Fruit fly (Drosophila melanogaster) whole organism, embryonic: Measurements from ENCODE around the gene shd.

Source experiments
- ATbp ChIP-seq: fragments of 200-800 bp; sonication (Bioruptor generic); optimal IDR thresholded peaks from 2 replicates; lab custom pipeline; 2017; ENCODE audit warnings: missing biosample characterization, mild to moderate bottlenecking, missing genetic modification characterization, missing genetic modification reagents
- Ada2b ChIP-seq: fragments of 200-800 bp; sonication (Bioruptor generic); IDR thresholded peaks from 2 replicates; pipeline ENCODE4 v1.3.6; 2022; ENCODE audit warnings: missing biosample characterization, missing genetic modification characterization
- Aef1 ChIP-seq: fragments of 200-800 bp; sonication (Bioruptor generic); IDR thresholded peaks from 3 replicates; pipeline ENCODE4 v1.3.6; 2022; ENCODE audit warnings: missing biosample characterization, missing genetic modification characterization
- BtbVII ChIP-seq: fragments of 200-800 bp; sonication (Bioruptor generic); optimal IDR thresholded peaks from 3 replicates; lab custom pipeline; 2017; ENCODE audit warnings: missing biosample characterization, mild to moderate bottlenecking, missing genetic modification characterization
- CG10366 ChIP-seq: fragments of 200-800 bp; sonication (Bioruptor generic); IDR thresholded peaks from 2 replicates; pipeline ENCODE4 v1.3.6; 2022; ENCODE audit warnings: missing biosample characterization, missing genetic modification characterization
- CG11504 ChIP-seq: fragments of 200-800 bp; sonication (Bioruptor generic); optimal IDR thresholded peaks from 3 replicates; lab custom pipeline; 2019; ENCODE audit warnings: missing biosample characterization, mild to moderate bottlenecking, missing genetic modification characterization, moderate library complexity
- CG11723 ChIP-seq: fragments of 200-800 bp; sonication (Bioruptor generic); optimal IDR thresholded peaks from 2 replicates; lab custom pipeline; 2017; ENCODE audit warnings: missing biosample characterization, mild to moderate bottlenecking, missing genetic modification characterization
- CG12071 ChIP-seq: fragments of 200-800 bp; sonication (Bioruptor generic); optimal IDR thresholded peaks from 3 replicates; lab custom pipeline; 2018; ENCODE audit warnings: missing biosample characterization, mild to moderate bottlenecking, missing genetic modification characterization
- CG12299 ChIP-seq: fragments of 200-800 bp; sonication (Bioruptor generic); optimal IDR thresholded peaks from 2 replicates; lab custom pipeline; 2018; ENCODE audit warnings: missing biosample characterization, mild to moderate bottlenecking, missing genetic modification characterization
- CG12942 ChIP-seq: fragments of 200-800 bp; sonication (Bioruptor generic); optimal IDR thresholded peaks from 3 replicates; lab custom pipeline; 2016; ENCODE audit warnings: missing biosample characterization, missing genetic modification characterization
- CG13287 ChIP-seq: fragments of 200-800 bp; sonication (Bioruptor generic); IDR thresholded peaks from 2 replicates; pipeline ENCODE4 v1.3.6; 2022; ENCODE audit warnings: missing biosample characterization, missing genetic modification characterization; ENCODE audit not compliant: partially characterized antibody
- CG14014 ChIP-seq: fragments of 200-800 bp; sonication (Bioruptor generic); IDR thresholded peaks from 2 replicates; pipeline ENCODE4 v1.3.6; 2022; ENCODE audit warnings: missing biosample characterization, missing genetic modification characterization
- CG15514 ChIP-seq: fragments of 200-800 bp; sonication (Bioruptor generic); optimal IDR thresholded peaks from 3 replicates; lab custom pipeline; 2017; ENCODE audit warnings: missing biosample characterization, missing genetic modification characterization, mild to moderate bottlenecking, moderate library complexity, missing genetic modification reagents
- CG1602 ChIP-seq: fragments of 200-800 bp; sonication (Bioruptor generic); optimal IDR thresholded peaks from 3 replicates; lab custom pipeline; 2016; ENCODE audit warnings: missing biosample characterization, missing genetic modification characterization
- CG2120 ChIP-seq: fragments of 200-800 bp; sonication (Bioruptor generic); optimal IDR thresholded peaks from 3 replicates; lab custom pipeline; 2016; ENCODE audit warnings: missing biosample characterization, missing genetic modification characterization
- CG3838 ChIP-seq: fragments of 200-800 bp; sonication (Bioruptor generic); optimal IDR thresholded peaks from 3 replicates; lab custom pipeline; 2016; ENCODE audit warnings: missing biosample characterization, missing genetic modification characterization
- CG6813 ChIP-seq: fragments of 200-800 bp; sonication (Bioruptor generic); optimal IDR thresholded peaks from 2 replicates; lab custom pipeline; 2017; ENCODE audit warnings: missing biosample characterization, missing genetic modification characterization, mild to moderate bottlenecking, moderate library complexity, missing genetic modification reagents
- CG7556 ChIP-seq: fragments of 200-800 bp; sonication (Bioruptor generic); optimal IDR thresholded peaks from 2 replicates; lab custom pipeline; 2017; ENCODE audit warnings: missing biosample characterization, mild to moderate bottlenecking, missing genetic modification characterization
- CG9876 ChIP-seq: fragments of 200-800 bp; sonication (Bioruptor generic); optimal IDR thresholded peaks from 2 replicates; lab custom pipeline; 2016; ENCODE audit warnings: missing biosample characterization, missing genetic modification characterization
- CTCF ChIP-seq: fragments of 200-800 bp; sonication (Bioruptor generic); optimal IDR thresholded peaks from 2 replicates; lab custom pipeline; 2017; ENCODE audit warnings: missing biosample characterization, mild to moderate bottlenecking, missing genetic modification characterization, moderate library complexity
- Dip3 ChIP-seq: fragments of 200-800 bp; sonication (Bioruptor generic); optimal IDR thresholded peaks from 3 replicates; lab custom pipeline; 2016; ENCODE audit warnings: missing biosample characterization, missing genetic modification characterization
- Doc3 ChIP-seq: fragments of 200-800 bp; sonication (Bioruptor generic); IDR thresholded peaks from 3 replicates; pipeline ENCODE4 v1.3.6; 2022; ENCODE audit warnings: missing biosample characterization, missing genetic modification characterization; ENCODE audit not compliant: partially characterized antibody
- H15 ChIP-seq: fragments of 200-800 bp; sonication (Bioruptor generic); IDR thresholded peaks from 3 replicates; pipeline ENCODE4 v1.3.6; 2022; ENCODE audit warnings: missing biosample characterization, missing genetic modification characterization
- Hr3 ChIP-seq: fragments of 200-800 bp; sonication (Bioruptor generic); optimal IDR thresholded peaks from 3 replicates; lab custom pipeline; 2016; ENCODE audit warnings: missing biosample characterization, missing genetic modification characterization
- Meics ChIP-seq: fragments of 200-800 bp; sonication (Bioruptor generic); optimal IDR thresholded peaks from 2 replicates; lab custom pipeline; 2017; ENCODE audit warnings: missing biosample characterization, mild to moderate bottlenecking, missing genetic modification characterization
- Oli ChIP-seq: fragments of 200-800 bp; sonication (Bioruptor generic); optimal IDR thresholded peaks from 2 replicates; lab custom pipeline; 2018; ENCODE audit warnings: missing biosample characterization, mild to moderate bottlenecking, missing genetic modification characterization, moderate library complexity
- Ptx1 ChIP-seq: fragments of 200-800 bp; sonication (Bioruptor generic); IDR thresholded peaks from 2 replicates; pipeline ENCODE4 v1.3.6; 2022; ENCODE audit warnings: missing biosample characterization, missing genetic modification characterization
- Trl ChIP-seq, 3 experiments: fragments of >200 bp in 2 of 3; fragments of 200-800 bp in 1 of 3; sonication (Bioruptor generic) in 1 of 3; optimal IDR thresholded peaks; 2 replicates in 1 of 3; 3 replicates in 2 of 3; lab custom pipeline; 2016 to 2017; ENCODE audit warnings: missing biosample characterization in 1 of 3, missing genetic modification characterization in 1 of 3
- ara ChIP-seq: fragments of 200-800 bp; sonication (Bioruptor generic); IDR thresholded peaks from 2 replicates; pipeline ENCODE4 v1.3.6; 2022; ENCODE audit warnings: missing biosample characterization, missing genetic modification characterization
- cato ChIP-seq: fragments of 200-800 bp; sonication (Bioruptor generic); optimal IDR thresholded peaks from 2 replicates; lab custom pipeline; 2016; ENCODE audit warnings: missing biosample characterization, missing genetic modification characterization, borderline replicate concordance
- chinmo ChIP-seq: fragments of 200-800 bp; sonication (Bioruptor generic); IDR thresholded peaks from 4 replicates; pipeline ENCODE4 v1.3.6; 2022; ENCODE audit warnings: missing biosample characterization, missing genetic modification characterization; ENCODE audit not compliant: partially characterized antibody
- ci ChIP-seq: fragments of 200-800 bp; sonication (Bioruptor generic); IDR thresholded peaks from 3 replicates; pipeline ENCODE4 v1.3.6; 2022; ENCODE audit warnings: missing biosample characterization, missing genetic modification characterization
- dimm ChIP-seq: fragments of 200-800 bp; sonication (Bioruptor generic); IDR thresholded peaks from 2 replicates; pipeline ENCODE4 v1.3.6; 2022; ENCODE audit warnings: missing biosample characterization, missing genetic modification characterization
- en ChIP-seq: fragments of 200-800 bp; sonication (Bioruptor generic); optimal IDR thresholded peaks from 2 replicates; lab custom pipeline; 2016; ENCODE audit warnings: missing biosample characterization, missing genetic modification characterization
- gfzf ChIP-seq: fragments of 200-800 bp; sonication (Bioruptor generic); optimal IDR thresholded peaks from 2 replicates; lab custom pipeline; 2016; ENCODE audit warnings: missing biosample characterization, mild to moderate bottlenecking, missing genetic modification characterization, moderate library complexity
- gro ChIP-seq: fragments of 200-800 bp; sonication (Bioruptor generic); optimal IDR thresholded peaks from 2 replicates; lab custom pipeline; 2016; ENCODE audit warnings: missing biosample characterization, missing genetic modification characterization
- her ChIP-seq: fragments of 200-800 bp; sonication (Bioruptor generic); optimal IDR thresholded peaks from 2 replicates; lab custom pipeline; 2016; ENCODE audit warnings: missing biosample characterization, missing genetic modification characterization
- hth ChIP-seq: fragments of >200 bp; optimal IDR thresholded peaks from 2 replicates; lab custom pipeline; 2017; ENCODE audit warnings: inconsistent platforms
- jumu ChIP-seq: fragments of 200-800 bp; sonication (Bioruptor generic); optimal IDR thresholded peaks from 3 replicates; lab custom pipeline; 2016; ENCODE audit warnings: missing biosample characterization, missing genetic modification characterization
- lab ChIP-seq: fragments of 200-800 bp; sonication (Bioruptor generic); optimal IDR thresholded peaks from 3 replicates; lab custom pipeline; 2017; ENCODE audit warnings: missing biosample characterization, missing genetic modification characterization, mild to moderate bottlenecking, moderate library complexity, missing genetic modification reagents
- lbe ChIP-seq: fragments of 200-800 bp; sonication (Bioruptor generic); optimal IDR thresholded peaks from 2 replicates; lab custom pipeline; 2016; ENCODE audit warnings: missing biosample characterization, mild to moderate bottlenecking, missing genetic modification characterization
- maf-S ChIP-seq: fragments of 200-800 bp; sonication (Bioruptor generic); optimal IDR thresholded peaks from 2 replicates; lab custom pipeline; 2016; ENCODE audit warnings: missing biosample characterization, missing genetic modification characterization
- nerfin-1 ChIP-seq: fragments of 200-800 bp; sonication (Bioruptor generic); optimal IDR thresholded peaks from 3 replicates; lab custom pipeline; 2019; ENCODE audit warnings: missing biosample characterization, mild to moderate bottlenecking, missing genetic modification characterization, moderate library complexity
- pita ChIP-seq: fragments of 200-800 bp; sonication (Bioruptor generic); optimal IDR thresholded peaks from 2 replicates; lab custom pipeline; 2017; ENCODE audit warnings: missing biosample characterization, mild to moderate bottlenecking, missing genetic modification characterization
- pnt ChIP-seq: fragments of 200-800 bp; sonication (Bioruptor generic); optimal IDR thresholded peaks from 3 replicates; lab custom pipeline; 2016; ENCODE audit warnings: missing biosample characterization, missing genetic modification characterization
- sens-2 ChIP-seq: fragments of 200-800 bp; sonication (Bioruptor generic); IDR thresholded peaks from 2 replicates; pipeline ENCODE4 v1.3.6; 2022; ENCODE audit warnings: missing biosample characterization, missing genetic modification characterization
- sob ChIP-seq: fragments of 200-800 bp; sonication (Bioruptor generic); IDR thresholded peaks from 2 replicates; pipeline ENCODE4 v1.3.6; 2022; ENCODE audit warnings: missing biosample characterization, missing genetic modification characterization
- vnd ChIP-seq: fragments of 200-800 bp; sonication (Bioruptor generic); IDR thresholded peaks from 3 replicates; pipeline ENCODE4 v1.3.6; 2022; ENCODE audit warnings: missing biosample characterization, missing genetic modification characterization; ENCODE audit not compliant: partially characterized antibody
- yki ChIP-seq: fragments of >200 bp; optimal IDR thresholded peaks from 3 replicates; lab custom pipeline; 2018
- z ChIP-seq: fragments of 200-800 bp; sonication (Bioruptor generic); IDR thresholded peaks from 3 replicates; pipeline ENCODE4 v1.3.6; 2022; ENCODE audit warnings: missing biosample characterization, missing genetic modification characterization
- zen ChIP-seq: fragments of 200-800 bp; sonication (Bioruptor generic); optimal IDR thresholded peaks from 3 replicates; lab custom pipeline; 2018; ENCODE audit warnings: missing biosample characterization, mild to moderate bottlenecking, missing genetic modification characterization, moderate library complexity
- zfh2 ChIP-seq: fragments of 200-800 bp; sonication (Bioruptor generic); optimal IDR thresholded peaks from 2 replicates; lab custom pipeline; 2016; ENCODE audit warnings: missing biosample characterization, missing genetic modification characterization

shd gene

dm6 chr3L:14622457-14622899 is 8.2 kb downstream of the shd start, which contains the start of gene CG9628 (continued):
- no peak for TF ChIP-seq z
- peak; percentile 46; the same call in 1 of the 2 replicates for TF ChIP-seq CG13287 (GFP tag; lab: Robert Waterston, UW)
- no peak for TF ChIP-seq vnd (GFP tag; lab: Robert Waterston, UW)
- TF ChIP-seq sens-2 (GFP tag; lab: Robert Waterston, UW) = no peak
- no peak for TF ChIP-seq CG3838 (GFP tag; lab: Kevin White, UChicago)
- TF ChIP-seq ATbp = peak; percentile 47
- no peak for TF ChIP-seq hth (lab: Kevin White, UChicago)
- peak; percentile 33 to 40 for TF ChIP-seq Trl (optimal IDR thresholded peaks at IDR 0.05; lab: Kevin White, UChicago)
- no peak for TF ChIP-seq Trl (GFP tag; optimal IDR thresholded peaks at IDR 0.05; lab: Kevin White, UChicago)
- TF ChIP-seq CG2120 (GFP tag; lab: Kevin White, UChicago) = peak; percentile 32
- TF ChIP-seq Oli = no peak
- no peak for TF ChIP-seq gro
- TF ChIP-seq nerfin-1 (tag; lab: Kevin White, UChicago) = no peak
- TF ChIP-seq CG15514 (GFP tag; lab: Kevin White, UChicago) = peak; percentile 43
- no peak for TF ChIP-seq CG11723 (GFP tag; lab: Kevin White, UChicago)
- TF ChIP-seq Ada2b (GFP tag; lab: Robert Waterston, UW) = peak; percentile 43
- TF ChIP-seq CG10366 (GFP tag; lab: Robert Waterston, UW) = no peak
- no peak for TF ChIP-seq en
- no peak for TF ChIP-seq zfh2
- TF ChIP-seq gfzf (GFP tag; lab: Kevin White, UChicago) = peak; percentile 2
- no peak for TF ChIP-seq jumu (GFP tag; lab: Kevin White, UChicago)
- no peak for TF ChIP-seq CG9876
- TF ChIP-seq Meics (GFP tag; lab: Kevin White, UChicago) = peak; percentile 53
- TF ChIP-seq CG6813 (GFP tag; lab: Kevin White, UChicago) = peak; percentile 28
- TF ChIP-seq CTCF (GFP tag; lab: Kevin White, UChicago) = peak; percentile 58
- no peak for TF ChIP-seq pita (GFP tag; lab: Kevin White, UChicago)
- TF ChIP-seq lab (GFP tag; lab: Kevin White, UChicago) = peak; percentile 72
- TF ChIP-seq CG12942 (GFP tag; lab: Kevin White, UChicago) = no peak
- TF ChIP-seq Doc3 (GFP tag; lab: Robert Waterston, UW) = no peak
- no peak for TF ChIP-seq CG7556
- TF ChIP-seq Aef1 (GFP tag; lab: Robert Waterston, UW) = 0 out of 3 replicates have a peak, but pooled peaks have one; percentile 9
- no peak for TF ChIP-seq CG14014 (GFP tag; lab: Robert Waterston, UW)
- peak; percentile 53 for TF ChIP-seq CG12071 (GFP tag; lab: Kevin White, UChicago)
- TF ChIP-seq dimm = no peak
- TF ChIP-seq ara = no peak
- TF ChIP-seq pnt = no peak
- no peak for TF ChIP-seq yki (lab: Kevin White, UChicago)
- no peak for TF ChIP-seq cato (GFP tag; lab: Kevin White, UChicago)
- TF ChIP-seq lbe (GFP tag; lab: Kevin White, UChicago) = no peak
- TF ChIP-seq Ptx1 (GFP tag; lab: Robert Waterston, UW) = no peak
- TF ChIP-seq chinmo = peak; percentile 80; the same call in 2 of the 4 replicates
- TF ChIP-seq Hr3 (GFP tag; lab: Kevin White, UChicago) = no peak
- peak; percentile 49 for TF ChIP-seq CG11504
- TF ChIP-seq her (GFP tag; lab: Kevin White, UChicago) = no peak
- peak; percentile 55 for TF ChIP-seq BtbVII (GFP tag; lab: Kevin White, UChicago)
- peak; percentile 24; the same call in 1 of the 2 replicates for TF ChIP-seq sob
- TF ChIP-seq zen = no peak
- TF ChIP-seq H15 = no peak
- no peak for TF ChIP-seq CG1602 (GFP tag; lab: Kevin White, UChicago)
- TF ChIP-seq ci (GFP tag; lab: Robert Waterston, UW) = peak; percentile 43; the same call in 1 of the 3 replicates
- TF ChIP-seq CG12299 (tag; lab: Kevin White, UChicago) = no peak
- TF ChIP-seq maf-S (GFP tag; lab: Kevin White, UChicago) = no peak
- TF ChIP-seq Dip3 (GFP tag; lab: Kevin White, UChicago) = no peak
